Worm (Caenorhabditis elegans) whole organism, L4/young adult: Measurements from ENCODE around the gene C15B12.8.

ENCODE experiments used
- W03F9.2 ChIP-seq: fragments of 150-350 bp; optimal IDR thresholded peaks from 2 replicates; lab custom pipeline; 2014; ENCODE audit warnings: missing biosample characterization, missing genetic modification characterization
- dao-5 ChIP-seq: sonication (generic microtip); optimal IDR thresholded peaks from 2 replicates; lab custom pipeline; 2016; ENCODE audit warnings: missing genotype, missing genetic modification characterization, moderate library complexity, missing compliant biosample characterization
- him-1 ChIP-seq: sonication (generic microtip); optimal IDR thresholded peaks from 2 replicates; lab custom pipeline; 2016; ENCODE audit warnings: missing genotype, missing genetic modification reagents, missing genetic modification characterization, missing compliant biosample characterization

DNA sequence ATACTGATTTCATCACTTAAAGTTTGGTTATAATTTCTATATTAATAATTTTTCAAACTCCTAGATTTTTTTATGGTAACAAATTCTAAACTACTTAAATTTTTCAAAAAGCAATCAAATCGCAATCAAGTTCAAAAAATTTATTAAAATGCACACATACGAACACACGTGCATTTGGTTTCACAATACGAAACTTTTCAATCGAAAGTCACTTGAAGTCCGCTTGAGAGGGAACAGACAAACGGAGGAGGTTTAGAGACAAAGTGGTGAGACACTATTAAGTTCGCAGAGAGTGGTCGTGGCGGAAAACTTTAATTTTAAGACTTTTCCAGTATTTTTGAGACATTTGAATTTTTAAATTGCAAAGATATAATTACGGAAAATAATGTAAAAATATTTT lies 31.6 kb downstream of the C15B12.8 start, which contains the start of gene glr-8:
- TF ChIP-seq dao-5 (tag; lab: Kevin White, UChicago) (no peak), him-1 (tag; lab: Kevin White, UChicago) (no peak), W03F9.2 (no peak)
